Fruit fly (Drosophila melanogaster) whole organism: ENCODE measurements around the gene wb.
A peak's percentile ranks its signal among the peaks of the same experiment; 100 is the strongest.

Experiments used
- CG8478 ChIP-seq: fragments of >200 bp; optimal IDR thresholded peaks from 2 replicates; lab custom pipeline; 2018; ENCODE audit warnings: inconsistent platforms
- Dll ChIP-seq: fragments of >200 bp; optimal IDR thresholded peaks from 2 replicates; lab custom pipeline; 2017
- EcR ChIP-seq, 2 experiments: fragments of >200 bp; optimal IDR thresholded peaks; 2 replicates each; lab custom pipeline; 2017; ENCODE audit warnings: missing biosample characterization in 2 of 2, missing genetic modification characterization in 2 of 2, missing genetic modification reagents in 2 of 2
- pan ChIP-seq: fragments of >200 bp; optimal IDR thresholded peaks from 2 replicates; lab custom pipeline; 2017
- psq ChIP-seq: fragments of >200 bp; optimal IDR thresholded peaks from 2 replicates; lab custom pipeline; 2017
- usp ChIP-seq: fragments of >200 bp; optimal IDR thresholded peaks from 2 replicates; lab custom pipeline; 2017; ENCODE audit warnings: missing biosample characterization, missing genetic modification characterization, mixed read lengths

Gene wb

dm6 chr2L:14262896-14263295, at the start of gene wb:
TSS of gene wb (plus strand) at chr2L:14263027.
- TF ChIP-seq CG8478 (lab: Kevin White, UChicago), result no peak
- no peak for TF ChIP-seq psq (lab: Kevin White, UChicago)
- no peak for TF ChIP-seq Dll (lab: Kevin White, UChicago)
- no peak for TF ChIP-seq usp (GFP tag; lab: Kevin White, UChicago)

- no peak for TF ChIP-seq usp (GFP tag; lab: Kevin White, UChicago)
- TF ChIP-seq pan (lab: Kevin White, UChicago), result no peak
- TF ChIP-seq CG8478 (lab: Kevin White, UChicago), result no peak
- TF ChIP-seq psq (lab: Kevin White, UChicago), result no peak
- no peak for TF ChIP-seq EcR (GFP tag; optimal IDR thresholded peaks at IDR 0.05; lab: Kevin White, UChicago)
- TF ChIP-seq Dll (lab: Kevin White, UChicago), result no peak
Observed at dm6 chr2L:14221227-14221626, 41.6 kb upstream of the wb start.

- TF ChIP-seq usp (GFP tag; lab: Kevin White, UChicago) (no peak), EcR (GFP tag; optimal IDR thresholded peaks at IDR 0.05; lab: Kevin White, UChicago) (no peak), CG8478 (lab: Kevin White, UChicago) (no peak), psq (lab: Kevin White, UChicago) (no peak), pan (lab: Kevin White, UChicago) (no peak)
Observed at dm6 chr2L:14223355-14223754, 39.5 kb upstream of the wb start.

- TF ChIP-seq EcR (GFP tag; optimal IDR thresholded peaks at IDR 0.05; lab: Kevin White, UChicago) (peak in 1 of 2 experiments; percentile 61), Dll (lab: Kevin White, UChicago) (no peak)
Observed at dm6 chr2L:14225957-14226676, 36.7 kb upstream of the wb start.

- TF ChIP-seq usp (GFP tag; lab: Kevin White, UChicago), result no peak
- TF ChIP-seq pan (lab: Kevin White, UChicago), result no peak
- TF ChIP-seq psq (lab: Kevin White, UChicago), result no peak
- no peak for TF ChIP-seq Dll (lab: Kevin White, UChicago)
- TF ChIP-seq CG8478 (lab: Kevin White, UChicago), result no peak
- no peak for TF ChIP-seq EcR (GFP tag; optimal IDR thresholded peaks at IDR 0.05; lab: Kevin White, UChicago)
Observed at dm6 chr2L:14226694-14227093, 36.1 kb upstream of the wb start.

- no peak for TF ChIP-seq EcR (GFP tag; optimal IDR thresholded peaks at IDR 0.05; lab: Kevin White, UChicago)
- TF ChIP-seq usp (GFP tag; lab: Kevin White, UChicago), result no peak
- TF ChIP-seq pan (lab: Kevin White, UChicago), result no peak
- no peak for TF ChIP-seq CG8478 (lab: Kevin White, UChicago)
- TF ChIP-seq psq (lab: Kevin White, UChicago), result no peak
- TF ChIP-seq Dll (lab: Kevin White, UChicago), result no peak
Observed at dm6 chr2L:14230050-14230449, 32.8 kb upstream of the wb start.

dm6 chr2L:14230538-14230937, 32.3 kb upstream of the wb start:
- TF ChIP-seq usp (GFP tag; lab: Kevin White, UChicago) (no peak), EcR (GFP tag; optimal IDR thresholded peaks at IDR 0.05; lab: Kevin White, UChicago) (no peak), pan (lab: Kevin White, UChicago) (no peak), CG8478 (lab: Kevin White, UChicago) (no peak), Dll (lab: Kevin White, UChicago) (no peak), psq (lab: Kevin White, UChicago) (no peak)

dm6 chr2L:14232709-14233108, 30.1 kb upstream of the wb start:
- no peak for TF ChIP-seq psq (lab: Kevin White, UChicago)
- no peak for TF ChIP-seq usp (GFP tag; lab: Kevin White, UChicago)
- no peak for TF ChIP-seq Dll (lab: Kevin White, UChicago)
- no peak for TF ChIP-seq CG8478 (lab: Kevin White, UChicago)
- TF ChIP-seq pan (lab: Kevin White, UChicago), result no peak
- no peak for TF ChIP-seq EcR (GFP tag; optimal IDR thresholded peaks at IDR 0.05; lab: Kevin White, UChicago)

- no peak for TF ChIP-seq psq (lab: Kevin White, UChicago)
- TF ChIP-seq usp (GFP tag; lab: Kevin White, UChicago), result no peak
- TF ChIP-seq Dll (lab: Kevin White, UChicago), result no peak
- TF ChIP-seq EcR (GFP tag; optimal IDR thresholded peaks at IDR 0.05; lab: Kevin White, UChicago), result no peak
- TF ChIP-seq pan (lab: Kevin White, UChicago), result no peak
- TF ChIP-seq CG8478 (lab: Kevin White, UChicago), result no peak
Observed at dm6 chr2L:14233896-14234626, 28.8 kb upstream of the wb start, which contains the start of gene Dyrk2. TSS of gene Dyrk2 (minus strand) at chr2L:14234126.

dm6 chr2L:14234627-14235308, 28.1 kb upstream of the wb start:
- TF ChIP-seq usp (GFP tag; lab: Kevin White, UChicago) (no peak), CG8478 (lab: Kevin White, UChicago) (no peak), Dll (lab: Kevin White, UChicago) (no peak), pan (lab: Kevin White, UChicago) (no peak), EcR (GFP tag; optimal IDR thresholded peaks at IDR 0.05; lab: Kevin White, UChicago) (no peak), psq (lab: Kevin White, UChicago) (no peak)

- TF ChIP-seq EcR (GFP tag; optimal IDR thresholded peaks at IDR 0.05; lab: Kevin White, UChicago) (no peak), usp (GFP tag; lab: Kevin White, UChicago) (no peak), psq (lab: Kevin White, UChicago) (no peak), Dll (lab: Kevin White, UChicago) (no peak), pan (lab: Kevin White, UChicago) (no peak), CG8478 (lab: Kevin White, UChicago) (no peak)
Observed at dm6 chr2L:14236132-14236531, 26.7 kb upstream of the wb start.
